Worm (Caenorhabditis elegans) whole organism, mixed stage, embryonic: ENCODE results near the gene alg-1.

ENCODE experiments used
- blmp-1 ChIP-seq: fragments of 150-350 bp; optimal IDR thresholded peaks from 2 replicates; lab custom pipeline; 2014; ENCODE audit warnings: missing biosample characterization, missing genetic modification characterization
- drap-1 ChIP-seq: fragments of 200-800 bp; sonication (Bioruptor generic); optimal IDR thresholded peaks from 3 replicates; lab custom pipeline; 2018; ENCODE audit warnings: mild to moderate bottlenecking, missing genetic modification characterization, missing compliant biosample characterization
- lin-13 ChIP-seq: fragments of 150-350 bp; optimal IDR thresholded peaks from 2 replicates; lab custom pipeline; 2014; ENCODE audit warnings: missing biosample characterization, missing genetic modification characterization
- lsy-2 ChIP-seq: fragments of 150-350 bp; optimal IDR thresholded peaks from 2 replicates; lab custom pipeline; 2014; ENCODE audit warnings: missing biosample characterization, missing genetic modification characterization
- mab-5 ChIP-seq: fragments of 150-350 bp; optimal IDR thresholded peaks from 2 replicates; lab custom pipeline; 2014; ENCODE audit warnings: missing biosample characterization, missing genetic modification characterization
- nhr-28 ChIP-seq: fragments of 150-350 bp; optimal IDR thresholded peaks from 2 replicates; lab custom pipeline; 2014; ENCODE audit warnings: missing biosample characterization, missing genetic modification characterization
- pha-4 ChIP-seq: fragments of 150-350 bp; optimal IDR thresholded peaks from 2 replicates; lab custom pipeline; 2018; ENCODE audit warnings: missing biosample characterization, missing genetic modification reagents, missing genetic modification characterization
- snpc-4 ChIP-seq: fragments of 150-350 bp; optimal IDR thresholded peaks from 2 replicates; lab custom pipeline; 2014; ENCODE audit warnings: missing biosample characterization, missing genetic modification characterization
- unc-62 ChIP-seq: fragments of 150-350 bp; optimal IDR thresholded peaks from 2 replicates; lab custom pipeline; 2014; ENCODE audit warnings: missing biosample characterization, missing genetic modification reagents, missing genetic modification characterization
- ztf-11 ChIP-seq: fragments of 150-350 bp; optimal IDR thresholded peaks from 2 replicates; lab custom pipeline; 2014; ENCODE audit warnings: missing biosample characterization, missing genetic modification characterization

ce11 chrX:13939388-13939787 is 9.5 kb upstream of the alg-1 start:
- TF ChIP-seq mab-5 (no peak), pha-4 (no peak), lsy-2 (no peak), lin-13 (tag; lab: Kevin White, UChicago) (no peak), snpc-4 (no peak), ztf-11 (tag; lab: Kevin White, UChicago) (no peak), nhr-28 (tag; lab: Kevin White, UChicago) (no peak), drap-1 (GFP tag; lab: Kevin White, UChicago) (no peak), unc-62 (GFP tag; lab: Kevin White, UChicago) (no peak), blmp-1 (tag; lab: Kevin White, UChicago) (no peak)
